Fruit fly (Drosophila melanogaster) whole organism, embryonic: ENCODE measurements around the gene CG31406.
A peak's percentile ranks its signal among the peaks of the same experiment; 100 is the strongest.

Experiments used
- CG10366 ChIP-seq: fragments of 200-800 bp; sonication (Bioruptor generic); IDR thresholded peaks from 2 replicates; pipeline ENCODE4 v1.3.6; 2022; ENCODE audit warnings: missing biosample characterization, missing genetic modification characterization
- CG11560 ChIP-seq: fragments of 200-800 bp; sonication (Bioruptor generic); IDR thresholded peaks from 3 replicates; pipeline ENCODE4 v1.3.6; 2022; ENCODE audit warnings: missing biosample characterization, missing genetic modification characterization
- CG12236 ChIP-seq: fragments of 200-800 bp; sonication (Bioruptor generic); optimal IDR thresholded peaks from 2 replicates; lab custom pipeline; 2016; ENCODE audit warnings: missing biosample characterization, missing genetic modification characterization
- CG12299 ChIP-seq: fragments of 200-800 bp; sonication (Bioruptor generic); optimal IDR thresholded peaks from 2 replicates; lab custom pipeline; 2018; ENCODE audit warnings: missing biosample characterization, mild to moderate bottlenecking, missing genetic modification characterization
- CG14710 ChIP-seq: fragments of 200-800 bp; sonication (Bioruptor generic); optimal IDR thresholded peaks from 3 replicates; lab custom pipeline; 2019; ENCODE audit warnings: missing biosample characterization, mild to moderate bottlenecking, missing genetic modification characterization, moderate library complexity
- CG14860 ChIP-seq: fragments of 200-800 bp; sonication (Bioruptor generic); IDR thresholded peaks from 3 replicates; pipeline ENCODE4 v1.3.6; 2022; ENCODE audit warnings: missing biosample characterization, missing genetic modification characterization; ENCODE audit not compliant: partially characterized antibody
- CG15269 ChIP-seq: fragments of 200-800 bp; sonication (Bioruptor generic); optimal IDR thresholded peaks from 2 replicates; lab custom pipeline; 2018; ENCODE audit warnings: missing biosample characterization, mild to moderate bottlenecking, missing genetic modification characterization, moderate library complexity
- CG17361 ChIP-seq: fragments of 200-800 bp; sonication (Bioruptor generic); IDR thresholded peaks from 3 replicates; pipeline ENCODE4 v1.3.6; 2022; ENCODE audit warnings: missing biosample characterization, missing genetic modification characterization
- CG17612 ChIP-seq: fragments of 200-800 bp; sonication (Bioruptor generic); IDR thresholded peaks from 2 replicates; pipeline ENCODE4 v1.3.6; 2022; ENCODE audit warnings: missing biosample characterization, missing genetic modification characterization
- CG1832 ChIP-seq: fragments of 200-800 bp; sonication (Bioruptor generic); optimal IDR thresholded peaks from 2 replicates; lab custom pipeline; 2017; ENCODE audit warnings: missing biosample characterization, mild to moderate bottlenecking, missing genetic modification characterization, inconsistent platforms
- CG2199 ChIP-seq: fragments of 200-800 bp; sonication (Bioruptor generic); IDR thresholded peaks from 3 replicates; pipeline ENCODE4 v1.3.6; 2022; ENCODE audit warnings: missing biosample characterization, missing genetic modification characterization
- CG2712 ChIP-seq: fragments of 200-800 bp; optimal IDR thresholded peaks from 3 replicates; lab custom pipeline; 2019; ENCODE audit warnings: missing biosample characterization, mild to moderate bottlenecking, missing genetic modification characterization, moderate library complexity
- CG3065 ChIP-seq: fragments of 200-800 bp; sonication (Bioruptor generic); optimal IDR thresholded peaks from 2 replicates; lab custom pipeline; 2016; ENCODE audit warnings: missing biosample characterization, missing genetic modification characterization
- CG3163 ChIP-seq: fragments of 200-800 bp; sonication (Bioruptor generic); optimal IDR thresholded peaks from 3 replicates; lab custom pipeline; 2016; ENCODE audit warnings: missing biosample characterization, missing genetic modification characterization
- CG32532 ChIP-seq: fragments of 200-800 bp; sonication (Bioruptor generic); IDR thresholded peaks from 2 replicates; pipeline ENCODE4 v1.3.6; 2022; ENCODE audit warnings: missing biosample characterization, missing genetic modification characterization
- CG5245 ChIP-seq: fragments of 200-800 bp; sonication (Bioruptor generic); optimal IDR thresholded peaks from 3 replicates; lab custom pipeline; 2016; ENCODE audit warnings: missing biosample characterization, missing genetic modification characterization
- CG6654 ChIP-seq: fragments of 200-800 bp; sonication (Bioruptor generic); optimal IDR thresholded peaks from 2 replicates; lab custom pipeline; 2017; ENCODE audit warnings: missing biosample characterization, mild to moderate bottlenecking, missing genetic modification characterization
- CG6689 ChIP-seq: fragments of 200-800 bp; sonication (Bioruptor generic); IDR thresholded peaks from 2 replicates; pipeline ENCODE4 v1.3.6; 2022; ENCODE audit warnings: missing biosample characterization, missing genetic modification characterization
- CG9437 ChIP-seq: fragments of 200-800 bp; sonication (Bioruptor generic); optimal IDR thresholded peaks from 2 replicates; lab custom pipeline; 2018; ENCODE audit warnings: missing biosample characterization, mild to moderate bottlenecking, missing genetic modification characterization
- CG9727 ChIP-seq: fragments of 200-800 bp; sonication (Bioruptor generic); optimal IDR thresholded peaks from 3 replicates; lab custom pipeline; 2017; ENCODE audit warnings: missing biosample characterization, mild to moderate bottlenecking, missing genetic modification characterization
- CHES-1-like ChIP-seq: fragments of 200-800 bp; sonication (Bioruptor generic); optimal IDR thresholded peaks from 2 replicates; lab custom pipeline; 2016; ENCODE audit warnings: missing biosample characterization, missing genetic modification characterization
- E2f1 ChIP-seq: fragments of 200-800 bp; sonication (Bioruptor generic); IDR thresholded peaks from 2 replicates; pipeline ENCODE4 v1.3.6; 2022; ENCODE audit warnings: missing biosample characterization, missing genetic modification characterization
- Fer3 ChIP-seq: fragments of 200-800 bp; sonication (Bioruptor generic); optimal IDR thresholded peaks from 2 replicates; lab custom pipeline; 2018; ENCODE audit warnings: missing biosample characterization, mild to moderate bottlenecking, missing genetic modification characterization, moderate library complexity
- Lpt ChIP-seq: fragments of >200 bp; optimal IDR thresholded peaks from 2 replicates; lab custom pipeline; 2018; ENCODE audit warnings: missing biosample characterization, missing genetic modification characterization
- Oli ChIP-seq: fragments of 200-800 bp; sonication (Bioruptor generic); optimal IDR thresholded peaks from 2 replicates; lab custom pipeline; 2018; ENCODE audit warnings: missing biosample characterization, mild to moderate bottlenecking, missing genetic modification characterization, moderate library complexity
- Optix ChIP-seq: fragments of 200-800 bp; sonication (Bioruptor generic); IDR thresholded peaks from 3 replicates; pipeline ENCODE4 v1.3.6; 2022; ENCODE audit warnings: missing biosample characterization, missing genetic modification characterization
- Rfx ChIP-seq: fragments of 200-800 bp; sonication (Bioruptor generic); IDR thresholded peaks from 2 replicates; pipeline ENCODE4 v1.3.6; 2022; ENCODE audit warnings: missing biosample characterization, missing genetic modification characterization
- Sin3A ChIP-seq: fragments of >200 bp; optimal IDR thresholded peaks from 2 replicates; lab custom pipeline; 2018
- Spps ChIP-seq: fragments of 200-800 bp; sonication (Bioruptor generic); optimal IDR thresholded peaks from 2 replicates; lab custom pipeline; 2018; ENCODE audit warnings: missing biosample characterization, mild to moderate bottlenecking, missing genetic modification characterization
- Ssrp ChIP-seq: fragments of 200-800 bp; sonication (Bioruptor generic); optimal IDR thresholded peaks from 2 replicates; lab custom pipeline; 2018; ENCODE audit warnings: missing biosample characterization, mild to moderate bottlenecking, missing genetic modification characterization, moderate library complexity
- croc ChIP-seq: fragments of 200-800 bp; sonication (Bioruptor generic); conservative IDR thresholded peaks from 3 replicates; pipeline ENCODE4 v1.3.6; 2022; ENCODE audit warnings: missing biosample characterization, missing genetic modification characterization
- crol ChIP-seq: fragments of 200-800 bp; sonication (Bioruptor generic); IDR thresholded peaks from 2 replicates; pipeline ENCODE4 v1.3.6; 2022; ENCODE audit warnings: missing biosample characterization, missing genetic modification characterization
- crp ChIP-seq, 2 experiments: fragments of 200-800 bp; sonication (Bioruptor generic); optimal IDR thresholded peaks; 2 replicates in 1 of 2; 3 replicates in 1 of 2; lab custom pipeline; 2017; ENCODE audit warnings: missing biosample characterization in 2 of 2, missing genetic modification characterization in 2 of 2, mild to moderate bottlenecking in 1 of 2, moderate library complexity in 1 of 2
- cwo ChIP-seq: fragments of 200-800 bp; sonication (Bioruptor generic); optimal IDR thresholded peaks from 3 replicates; lab custom pipeline; 2017; ENCODE audit warnings: missing biosample characterization, missing genetic modification characterization, mild to moderate bottlenecking, moderate library complexity, missing genetic modification reagents
- esg ChIP-seq: fragments of 200-800 bp; sonication (Bioruptor generic); conservative IDR thresholded peaks from 2 replicates; pipeline ENCODE4 v1.3.6; 2022; ENCODE audit warnings: missing biosample characterization, missing genetic modification characterization
- gce ChIP-seq: fragments of 200-800 bp; sonication (Bioruptor generic); IDR thresholded peaks from 3 replicates; pipeline ENCODE4 v1.3.6; 2022; ENCODE audit warnings: missing biosample characterization, missing genetic modification characterization
- grn ChIP-seq: fragments of 200-800 bp; sonication (Bioruptor generic); optimal IDR thresholded peaks from 3 replicates; lab custom pipeline; 2017; ENCODE audit warnings: missing biosample characterization, missing genetic modification characterization
- gsb-n ChIP-seq: fragments of 200-800 bp; sonication (Bioruptor generic); optimal IDR thresholded peaks from 3 replicates; lab custom pipeline; 2018; ENCODE audit warnings: missing biosample characterization, mild to moderate bottlenecking, missing genetic modification characterization
- her ChIP-seq: fragments of 200-800 bp; sonication (Bioruptor generic); optimal IDR thresholded peaks from 2 replicates; lab custom pipeline; 2016; ENCODE audit warnings: missing biosample characterization, missing genetic modification characterization
- hkb ChIP-seq, 2 experiments: fragments of 200-800 bp in 1 of 2; fragments of >200 bp in 1 of 2; sonication (Bioruptor generic) in 1 of 2; IDR thresholded peaks in 1 of 2; optimal IDR thresholded peaks in 1 of 2; 2 replicates each; pipeline versions ENCODE4 v1.3.6 to Lab custom; 2017 to 2022; ENCODE audit warnings: missing biosample characterization in 1 of 2, missing genetic modification characterization in 1 of 2
- ken ChIP-seq: fragments of 200-800 bp; sonication (Bioruptor generic); IDR thresholded peaks from 3 replicates; pipeline ENCODE4 v1.3.6; 2022; ENCODE audit warnings: missing biosample characterization, missing genetic modification characterization
- knrl ChIP-seq: fragments of 200-800 bp; sonication (Bioruptor generic); IDR thresholded peaks from 3 replicates; pipeline ENCODE4 v1.3.6; 2022; ENCODE audit warnings: missing biosample characterization, missing genetic modification characterization; ENCODE audit not compliant: partially characterized antibody
- lov ChIP-seq, 2 experiments: fragments of 200-800 bp in 1 of 2; fragments of >200 bp in 1 of 2; sonication (Bioruptor generic) in 1 of 2; IDR thresholded peaks in 1 of 2; optimal IDR thresholded peaks in 1 of 2; 2 replicates in 1 of 2; 3 replicates in 1 of 2; pipeline versions ENCODE4 v1.3.6 to Lab custom; 2017 to 2022; ENCODE audit warnings: missing biosample characterization in 1 of 2, missing genetic modification characterization in 1 of 2
- mirr ChIP-seq: fragments of 200-800 bp; sonication (Bioruptor generic); optimal IDR thresholded peaks from 3 replicates; lab custom pipeline; 2018; ENCODE audit warnings: missing biosample characterization, mild to moderate bottlenecking, missing genetic modification characterization
- nom ChIP-seq: fragments of 200-800 bp; sonication (Bioruptor generic); optimal IDR thresholded peaks from 2 replicates; lab custom pipeline; 2017; ENCODE audit warnings: missing biosample characterization, missing genetic modification characterization, mild to moderate bottlenecking, moderate library complexity, missing genetic modification reagents
- pros ChIP-seq: fragments of 200-800 bp; sonication (Bioruptor generic); optimal IDR thresholded peaks from 3 replicates; lab custom pipeline; 2019; ENCODE audit warnings: missing biosample characterization, mild to moderate bottlenecking, missing genetic modification characterization, moderate library complexity
- slp2 ChIP-seq: fragments of 200-800 bp; sonication (Bioruptor generic); optimal IDR thresholded peaks from 2 replicates; lab custom pipeline; 2016; ENCODE audit warnings: missing biosample characterization, missing genetic modification characterization
- sr ChIP-seq: fragments of 200-800 bp; sonication (Bioruptor generic); IDR thresholded peaks from 3 replicates; pipeline ENCODE4 v1.3.6; 2022; ENCODE audit warnings: missing biosample characterization, missing genetic modification characterization
- ssp ChIP-seq: fragments of 200-800 bp; sonication (Bioruptor generic); IDR thresholded peaks from 2 replicates; pipeline ENCODE4 v1.3.6; 2022; ENCODE audit warnings: missing biosample characterization, missing genetic modification characterization
- unpg ChIP-seq: fragments of 200-800 bp; sonication (Bioruptor generic); optimal IDR thresholded peaks from 3 replicates; lab custom pipeline; 2018; ENCODE audit warnings: missing biosample characterization, mild to moderate bottlenecking, missing genetic modification characterization, moderate library complexity
- wdn ChIP-seq: fragments of 200-800 bp; sonication (Bioruptor generic); IDR thresholded peaks from 2 replicates; pipeline ENCODE4 v1.3.6; 2022; ENCODE audit warnings: missing biosample characterization, missing genetic modification characterization

The CG31406 gene

DNA sequence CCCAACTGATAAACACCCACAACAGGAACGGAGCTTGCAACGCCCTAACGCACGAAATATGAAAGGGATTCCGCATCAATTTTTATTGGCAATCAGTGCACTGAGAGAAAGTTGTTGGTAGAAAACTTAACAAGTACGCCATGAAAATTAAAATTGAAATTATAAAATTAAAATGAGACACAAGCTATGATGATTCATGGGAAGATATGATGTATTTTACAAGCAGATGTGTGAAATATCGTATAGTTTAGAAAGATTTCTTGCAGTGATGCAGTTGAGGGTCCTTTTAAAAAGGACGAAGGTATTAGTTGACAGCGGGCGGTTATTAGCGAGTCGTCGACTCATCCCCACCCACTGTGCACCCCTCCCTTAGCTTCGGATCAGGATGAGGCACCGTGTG lies 21.9 kb downstream of the CG31406 start (continued):
- TF ChIP-seq cwo (GFP tag; lab: Kevin White, UChicago) (no peak), knrl (GFP tag; lab: Robert Waterston, UW) (no peak), wdn (GFP tag; lab: Robert Waterston, UW) (no peak), CG11560 (tag; lab: Robert Waterston, UW) (no peak), CG5245 (no peak), CG10366 (GFP tag; lab: Robert Waterston, UW) (no peak), CG14710 (tag; lab: Kevin White, UChicago) (peak; percentile 45), crol (GFP tag; lab: Robert Waterston, UW) (no peak), CG3065 (GFP tag; lab: Kevin White, UChicago) (no peak), Optix (no peak), ken (GFP tag; lab: Robert Waterston, UW) (no peak), CG32532 (GFP tag; lab: Robert Waterston, UW) (no peak), CG3163 (GFP tag; lab: Kevin White, UChicago) (no peak), CG1832 (GFP tag; lab: Kevin White, UChicago) (no peak), CG14860 (GFP tag; lab: Robert Waterston, UW) (no peak), Spps (tag; lab: Kevin White, UChicago) (no peak), unpg (GFP tag; lab: Kevin White, UChicago) (no peak), esg (GFP tag; lab: Robert Waterston, UW) (no peak), nom (GFP tag; lab: Kevin White, UChicago) (no peak), CG17361 (GFP tag; lab: Robert Waterston, UW) (no peak), CG2199 (GFP tag; lab: Robert Waterston, UW) (no peak), her (GFP tag; lab: Kevin White, UChicago) (no peak), Rfx (no peak), crp (GFP tag; optimal IDR thresholded peaks at IDR 0.05; lab: Kevin White, UChicago) (no peak), CG2712 (tag; lab: Kevin White, UChicago) (no peak), CG12236 (GFP tag; lab: Kevin White, UChicago) (no peak), slp2 (no peak), CG15269 (tag; lab: Kevin White, UChicago) (no peak), hkb (optimal IDR thresholded peaks at IDR 0.05; lab: Kevin White, UChicago) (no peak), hkb (GFP tag; IDR thresholded peaks at IDR 0.05; lab: Robert Waterston, UW) (0 out of 2 replicates have a peak, but pooled peaks have one; percentile 22), ssp (no peak), Sin3A (lab: Kevin White, UChicago) (no peak), CHES-1-like (no peak), CG9727 (GFP tag; lab: Kevin White, UChicago) (peak; percentile 33), lov (optimal IDR thresholded peaks at IDR 0.05; lab: Kevin White, UChicago) (no peak), lov (GFP tag; IDR thresholded peaks at IDR 0.05; lab: Robert Waterston, UW) (no peak), sr (GFP tag; lab: Robert Waterston, UW) (no peak), CG12299 (no peak), CG17612 (no peak), Ssrp (tag; lab: Kevin White, UChicago) (peak; percentile 31), gce (GFP tag; lab: Robert Waterston, UW) (no peak), E2f1 (peak; percentile 35; the same call in 1 of the 2 replicates), CG6654 (GFP tag; lab: Kevin White, UChicago) (no peak), Oli (tag; lab: Kevin White, UChicago) (no peak), Lpt (GFP tag; lab: Kevin White, UChicago) (no peak), CG9437 (GFP tag; lab: Kevin White, UChicago) (no peak), croc (no peak; the same call in 2 of the 3 replicates), mirr (GFP tag; lab: Kevin White, UChicago) (no peak), CG6689 (GFP tag; lab: Robert Waterston, UW) (peak; percentile 32; the same call in 1 of the 2 replicates), grn (GFP tag; lab: Kevin White, UChicago) (no peak), pros (peak; percentile 29), Fer3 (tag; lab: Kevin White, UChicago) (no peak), gsb-n (tag; lab: Kevin White, UChicago) (peak; percentile 40)
